Worm (Caenorhabditis elegans) whole organism, young adult: ENCODE data around the gene ZK177.12.

ENCODE experiments used
- B0336.3 ChIP-seq: fragments of 200-800 bp; sonication (Bioruptor generic); IDR thresholded peaks from 2 replicates; pipeline ENCODE4 v1.3.6; 2022; ENCODE audit warnings: missing genetic modification characterization, missing compliant biosample characterization
- C17E4.6 ChIP-seq: fragments of 200-800 bp; sonication (Bioruptor generic); IDR thresholded peaks from 2 replicates; pipeline ENCODE4 v1.3.6; 2022; ENCODE audit warnings: missing genetic modification reagents, missing genetic modification characterization, missing compliant biosample characterization
- D2030.7 ChIP-seq: fragments of 200-800 bp; sonication (Bioruptor generic); IDR thresholded peaks from 2 replicates; pipeline ENCODE4 v1.3.6; 2022; ENCODE audit warnings: missing genetic modification reagents, missing genetic modification characterization, missing compliant biosample characterization
- F23B12.7 ChIP-seq: sonication (generic microtip); optimal IDR thresholded peaks from 2 replicates; lab custom pipeline; 2017; ENCODE audit warnings: missing genetic modification characterization, mild to moderate bottlenecking, missing compliant biosample characterization, antibody characterized with exemption, moderate library complexity; ENCODE audit not compliant: insufficient read depth
- F33H1.4 ChIP-seq: fragments of 200-800 bp; sonication (Bioruptor generic); IDR thresholded peaks from 2 replicates; pipeline ENCODE4 v1.3.6; 2022; ENCODE audit warnings: missing genetic modification reagents, missing genetic modification characterization, missing compliant biosample characterization
- F57A8.1 ChIP-seq: fragments of 200-800 bp; sonication (Bioruptor generic); optimal IDR thresholded peaks from 2 replicates; lab custom pipeline; 2018; ENCODE audit warnings: mild to moderate bottlenecking, missing genetic modification characterization, moderate library complexity, missing compliant biosample characterization
- K11D2.4 ChIP-seq: fragments of 200-800 bp; sonication (Bioruptor generic); IDR thresholded peaks from 2 replicates; pipeline ENCODE4 v1.3.6; 2022; ENCODE audit warnings: missing genetic modification reagents, missing genetic modification characterization, missing compliant biosample characterization
- T26A5.8 ChIP-seq: sonication (generic microtip); optimal IDR thresholded peaks from 2 replicates; lab custom pipeline; 2016; ENCODE audit warnings: missing genetic modification characterization, missing compliant biosample characterization
- Y53G8AR.9 ChIP-seq: fragments of 200-800 bp; sonication (Bioruptor generic); conservative IDR thresholded peaks from 2 replicates; pipeline ENCODE4 v1.3.6; 2022; ENCODE audit warnings: missing genetic modification reagents, missing genetic modification characterization, missing compliant biosample characterization
- Y56A3A.18 ChIP-seq: fragments of 200-800 bp; sonication (Bioruptor generic); IDR thresholded peaks from 2 replicates; pipeline ENCODE4 v1.3.6; 2022; ENCODE audit warnings: missing genetic modification reagents, missing genetic modification characterization, missing compliant biosample characterization
- ZK185.1 ChIP-seq: sonication (generic microtip); optimal IDR thresholded peaks from 2 replicates; lab custom pipeline; 2016; ENCODE audit warnings: mild to moderate bottlenecking, missing genetic modification characterization, missing compliant biosample characterization; ENCODE audit not compliant: poor library complexity, severe bottlenecking
- akir-1 ChIP-seq: fragments of 200-800 bp; sonication (Bioruptor generic); optimal IDR thresholded peaks from 2 replicates; lab custom pipeline; 2018; ENCODE audit warnings: mild to moderate bottlenecking, missing genetic modification characterization, moderate library complexity, missing compliant biosample characterization
- aptf-2 ChIP-seq: fragments of 200-800 bp; sonication (Bioruptor generic); conservative IDR thresholded peaks from 2 replicates; pipeline ENCODE4 v1.3.6; 2022; ENCODE audit warnings: missing genetic modification reagents, missing genetic modification characterization, missing compliant biosample characterization
- atf-7 ChIP-seq: sonication (generic microtip); optimal IDR thresholded peaks from 2 replicates; lab custom pipeline; 2017; ENCODE audit warnings: mild to moderate bottlenecking, missing genetic modification characterization, missing compliant biosample characterization
- athp-1 ChIP-seq: sonication (generic microtip); optimal IDR thresholded peaks from 2 replicates; lab custom pipeline; 2017; ENCODE audit warnings: mild to moderate bottlenecking, missing genetic modification characterization, missing compliant biosample characterization
- cebp-1 ChIP-seq, 2 experiments: fragments of 200-800 bp in 1 of 2; sonication (Bioruptor generic) in 1 of 2; sonication (generic microtip) in 1 of 2; IDR thresholded peaks in 1 of 2; optimal IDR thresholded peaks in 1 of 2; 2 replicates each; pipeline versions ENCODE4 v1.3.6 to Lab custom; 2017 to 2022; ENCODE audit warnings: missing compliant biosample characterization in 2 of 2, missing genetic modification characterization in 2 of 2, mild to moderate bottlenecking in 1 of 2, missing genetic modification reagents in 1 of 2, moderate library complexity in 1 of 2
- cebp-2 ChIP-seq: fragments of 200-800 bp; sonication (Bioruptor generic); IDR thresholded peaks from 2 replicates; pipeline ENCODE4 v1.3.6; 2022; ENCODE audit warnings: missing genetic modification characterization, missing compliant biosample characterization
- ceh-79 ChIP-seq: sonication (generic microtip); optimal IDR thresholded peaks from 2 replicates; lab custom pipeline; 2017; ENCODE audit warnings: mild to moderate bottlenecking, missing genetic modification characterization, missing compliant biosample characterization
- ceh-91 ChIP-seq: fragments of 200-800 bp; sonication (Bioruptor generic); IDR thresholded peaks from 2 replicates; pipeline ENCODE4 v1.3.6; 2022; ENCODE audit warnings: missing genetic modification reagents, missing genetic modification characterization, missing compliant biosample characterization
- dpff-1 ChIP-seq: sonication (generic microtip); optimal IDR thresholded peaks from 2 replicates; lab custom pipeline; 2017; ENCODE audit warnings: mild to moderate bottlenecking, missing genetic modification characterization, missing compliant biosample characterization
- dpl-1 ChIP-seq: fragments of 150-350 bp; optimal IDR thresholded peaks from 2 replicates; lab custom pipeline; 2014; ENCODE audit warnings: missing biosample characterization, missing genetic modification reagents, missing genetic modification characterization
- egl-18 ChIP-seq: fragments of 200-800 bp; sonication (Bioruptor generic); IDR thresholded peaks from 2 replicates; pipeline ENCODE4 v1.3.6; 2022; ENCODE audit warnings: missing genetic modification reagents, missing genetic modification characterization, missing compliant biosample characterization
- egl-44 ChIP-seq: fragments of 200-800 bp; sonication (Bioruptor generic); IDR thresholded peaks from 2 replicates; pipeline ENCODE4 v1.3.6; 2022; ENCODE audit warnings: missing genetic modification reagents, missing genetic modification characterization, missing compliant biosample characterization
- ets-4 ChIP-seq: fragments of 200-800 bp; sonication (Bioruptor generic); optimal IDR thresholded peaks from 2 replicates; lab custom pipeline; 2018; ENCODE audit warnings: mild to moderate bottlenecking, missing genetic modification characterization, missing compliant biosample characterization
- fkh-3 ChIP-seq: sonication (generic microtip); optimal IDR thresholded peaks from 2 replicates; lab custom pipeline; 2016; ENCODE audit warnings: mild to moderate bottlenecking, missing genetic modification characterization, missing compliant biosample characterization
- hmg-1.2 ChIP-seq: fragments of 200-800 bp; sonication (Bioruptor generic); IDR thresholded peaks from 2 replicates; pipeline ENCODE4 v1.3.6; 2022; ENCODE audit warnings: missing genetic modification reagents, missing genetic modification characterization, missing compliant biosample characterization
- hmg-20 ChIP-seq: fragments of 200-800 bp; sonication (Bioruptor generic); IDR thresholded peaks from 2 replicates; pipeline ENCODE4 v1.3.6; 2022; ENCODE audit warnings: missing genetic modification reagents, missing genetic modification characterization, missing compliant biosample characterization
- hrde-1 ChIP-seq: sonication (generic microtip); optimal IDR thresholded peaks from 2 replicates; lab custom pipeline; 2016; ENCODE audit warnings: missing genetic modification characterization, mild to moderate bottlenecking, missing compliant biosample characterization, moderate library complexity, missing genotype, missing genetic modification reagents, borderline replicate concordance
- lag-1 ChIP-seq: fragments of 200-800 bp; sonication (Bioruptor generic); IDR thresholded peaks from 2 replicates; pipeline ENCODE4 v1.3.6; 2022; ENCODE audit warnings: missing genetic modification reagents, missing genetic modification characterization, missing compliant biosample characterization
- let-607 ChIP-seq, 2 experiments: fragments of 200-800 bp in 1 of 2; sonication (Bioruptor generic) in 1 of 2; sonication (generic microtip) in 1 of 2; optimal IDR thresholded peaks; 2 replicates each; lab custom pipeline; 2016 to 2018; ENCODE audit warnings: mild to moderate bottlenecking in 2 of 2, missing compliant biosample characterization in 2 of 2, missing genetic modification characterization in 2 of 2, moderate library complexity in 2 of 2, missing genotype in 1 of 2
- lin-54 ChIP-seq: fragments of 200-800 bp; sonication (Bioruptor generic); optimal IDR thresholded peaks from 2 replicates; lab custom pipeline; 2018; ENCODE audit warnings: mild to moderate bottlenecking, missing genetic modification characterization, missing compliant biosample characterization
- madf-10 ChIP-seq: sonication (generic microtip); optimal IDR thresholded peaks from 2 replicates; lab custom pipeline; 2016; ENCODE audit warnings: mild to moderate bottlenecking, missing genetic modification characterization, missing compliant biosample characterization
- nhr-179 ChIP-seq: sonication (generic microtip); optimal IDR thresholded peaks from 2 replicates; lab custom pipeline; 2016; ENCODE audit warnings: mild to moderate bottlenecking, missing genetic modification characterization, missing compliant biosample characterization
- nhr-27 ChIP-seq: fragments of 200-800 bp; sonication (Bioruptor generic); optimal IDR thresholded peaks from 2 replicates; lab custom pipeline; 2018; ENCODE audit warnings: mild to moderate bottlenecking, missing genetic modification characterization, moderate library complexity, missing compliant biosample characterization
- pbrm-1 ChIP-seq: fragments of 200-800 bp; sonication (Bioruptor generic); IDR thresholded peaks from 2 replicates; pipeline ENCODE4 v1.3.6; 2022; ENCODE audit warnings: missing genetic modification reagents, missing genetic modification characterization, missing compliant biosample characterization
- rcor-1 ChIP-seq: fragments of 200-800 bp; sonication (Bioruptor generic); IDR thresholded peaks from 2 replicates; pipeline ENCODE4 v1.3.6; 2022; ENCODE audit warnings: missing genetic modification reagents, missing genetic modification characterization, missing compliant biosample characterization
- repo-1 ChIP-seq: sonication (generic microtip); optimal IDR thresholded peaks from 2 replicates; lab custom pipeline; 2017; ENCODE audit warnings: mild to moderate bottlenecking, missing genetic modification characterization, missing compliant biosample characterization
- sdz-38 ChIP-seq: sonication (generic microtip); optimal IDR thresholded peaks from 2 replicates; lab custom pipeline; 2016; ENCODE audit warnings: missing genotype, missing genetic modification characterization, missing compliant biosample characterization
- snpc-1.1 ChIP-seq: sonication (generic microtip); optimal IDR thresholded peaks from 2 replicates; lab custom pipeline; 2017; ENCODE audit warnings: missing genetic modification characterization, mild to moderate bottlenecking, missing compliant biosample characterization, antibody characterized with exemption, moderate library complexity, missing genotype, missing genetic modification reagents; ENCODE audit not compliant: insufficient read depth
- snpc-4 ChIP-seq, 5 experiments: fragments of 150-350 bp in 1 of 5; sonication (generic microtip) in 4 of 5; optimal IDR thresholded peaks; 2 replicates each; lab custom pipeline; 2014 to 2018; ENCODE audit warnings: missing genetic modification characterization in 5 of 5, missing biosample characterization in 3 of 5, antibody characterized with exemption in 2 of 5, mild to moderate bottlenecking in 2 of 5, missing compliant biosample characterization in 2 of 5, missing genotype in 2 of 5, moderate library complexity in 2 of 5, missing genetic modification reagents in 1 of 5
- somi-1 ChIP-seq: fragments of 200-800 bp; sonication (Bioruptor generic); optimal IDR thresholded peaks from 2 replicates; lab custom pipeline; 2018; ENCODE audit warnings: mild to moderate bottlenecking, missing genetic modification characterization, missing compliant biosample characterization
- tlf-1 ChIP-seq: fragments of 200-800 bp; sonication (Bioruptor generic); optimal IDR thresholded peaks from 2 replicates; lab custom pipeline; 2018; ENCODE audit warnings: mild to moderate bottlenecking, missing genetic modification characterization, missing compliant biosample characterization
- unc-130 ChIP-seq: sonication (generic microtip); optimal IDR thresholded peaks from 2 replicates; lab custom pipeline; 2016; ENCODE audit warnings: missing genetic modification reagents, missing genetic modification characterization, missing compliant biosample characterization
- unc-62 ChIP-seq: fragments of 150-350 bp; optimal IDR thresholded peaks from 2 replicates; lab custom pipeline; 2014; ENCODE audit warnings: missing biosample characterization, missing genetic modification reagents, missing genetic modification characterization
- xnd-1 ChIP-seq: sonication (generic microtip); optimal IDR thresholded peaks from 2 replicates; lab custom pipeline; 2016; ENCODE audit warnings: missing genotype, missing genetic modification reagents, missing genetic modification characterization, missing compliant biosample characterization
- ztf-28 ChIP-seq: fragments of 200-800 bp; sonication (Bioruptor generic); IDR thresholded peaks from 2 replicates; pipeline ENCODE4 v1.3.6; 2022; ENCODE audit warnings: missing genetic modification reagents, missing genetic modification characterization, missing compliant biosample characterization

The ZK177.12 gene

DNA sequence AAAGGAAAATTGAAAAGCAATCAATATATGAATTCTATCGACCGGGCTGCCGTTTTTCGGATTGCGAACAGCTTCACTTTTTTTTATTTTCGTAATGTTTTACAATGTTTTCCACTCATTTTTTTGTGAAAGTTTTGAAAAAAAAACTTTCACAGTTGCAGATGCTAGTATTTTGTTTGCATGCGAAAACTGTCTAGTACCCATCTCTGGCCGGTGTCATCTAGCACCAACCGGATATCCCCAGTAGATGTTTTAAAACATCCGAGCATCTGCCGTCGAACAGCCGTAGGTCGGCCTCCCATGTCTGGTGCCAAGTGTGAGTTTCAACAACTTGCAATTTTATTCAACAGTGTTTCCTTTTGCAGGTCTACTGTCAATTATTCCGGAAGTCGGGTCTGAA is at the start of gene ZK177.12:
TSS of gene ZK177.12 (plus strand) at position 301 of the 400 bp plus-strand sequence.
- TF ChIP-seq F57A8.1, result no peak
- no peak for TF ChIP-seq C17E4.6
- no peak for TF ChIP-seq ceh-79
- no peak for TF ChIP-seq unc-130 (GFP tag; lab: Kevin White, UChicago)
- TF ChIP-seq somi-1 (GFP tag; lab: Kevin White, UChicago), result no peak
- TF ChIP-seq let-607 (tag; optimal IDR thresholded peaks at IDR 0.05; lab: Kevin White, UChicago), result no peak
- TF ChIP-seq dpl-1, result no peak
- no peak for TF ChIP-seq repo-1
- no peak for TF ChIP-seq Y53G8AR.9 (GFP tag; lab: Robert Waterston, UW)
- no peak for TF ChIP-seq snpc-4 (GFP tag; optimal IDR thresholded peaks at IDR 0.05; lab: Kevin White, UChicago)
- no peak for TF ChIP-seq snpc-4 (tag; optimal IDR thresholded peaks at IDR 0.05; lab: Kevin White, UChicago)
- no peak for TF ChIP-seq ZK185.1
- no peak for TF ChIP-seq T26A5.8 (tag; lab: Kevin White, UChicago)
- TF ChIP-seq lin-54, result no peak
- TF ChIP-seq lag-1, result no peak

DNA sequence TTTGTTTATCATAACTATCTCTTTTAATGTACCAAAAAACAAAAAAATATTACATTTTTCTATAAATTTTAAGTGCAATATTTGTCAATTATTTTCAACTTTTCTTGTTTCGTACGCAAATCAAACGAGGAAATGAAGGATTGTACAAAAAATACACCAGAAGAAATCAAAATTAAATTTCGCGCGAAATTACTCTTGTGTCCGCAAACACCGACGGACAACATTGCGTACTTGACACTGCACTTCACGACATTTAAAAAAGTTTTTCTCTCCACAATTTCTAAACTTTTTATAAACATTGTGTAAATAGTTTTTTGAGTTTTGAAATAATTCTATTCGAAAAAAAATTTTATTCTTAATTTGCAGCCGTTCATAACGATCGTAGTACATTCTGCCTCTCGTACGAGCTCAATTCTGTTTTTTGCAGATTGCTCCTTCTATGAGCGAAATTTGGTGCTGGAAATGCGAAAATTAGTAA is 47.5 kb upstream of the ZK177.12 start, which contains the start of gene mrps-16:
TSS of gene mrps-16 (plus strand) at position 428 of the 478 bp plus-strand sequence.
- peak; percentile 55; the same call in 1 of the 2 replicates for TF ChIP-seq D2030.7 (GFP tag; lab: Robert Waterston, UW)
- peak; percentile 42 for TF ChIP-seq F33H1.4
- TF ChIP-seq cebp-1 (GFP tag; IDR thresholded peaks at IDR 0.05; lab: Robert Waterston, UW), result no peak
- TF ChIP-seq cebp-1 (tag; optimal IDR thresholded peaks at IDR 0.05; lab: Kevin White, UChicago), result peak; percentile 28
- no peak for TF ChIP-seq egl-44 (GFP tag; lab: Robert Waterston, UW)
- TF ChIP-seq ceh-91 (GFP tag; lab: Robert Waterston, UW), result 0 out of 2 replicates have a peak, but pooled peaks have one; percentile 17
- no peak for TF ChIP-seq B0336.3
- TF ChIP-seq athp-1 (tag; lab: Kevin White, UChicago), result no peak
- TF ChIP-seq xnd-1 (tag; lab: Kevin White, UChicago), result peak; percentile 18
- no peak for TF ChIP-seq Y56A3A.18 (GFP tag; lab: Robert Waterston, UW)
- TF ChIP-seq atf-7 (tag; lab: Kevin White, UChicago), result no peak
- TF ChIP-seq ets-4 (GFP tag; lab: Kevin White, UChicago), result no peak
- no peak for TF ChIP-seq hrde-1 (tag; lab: Kevin White, UChicago)
- no peak for TF ChIP-seq K11D2.4
- TF ChIP-seq fkh-3, result no peak
- TF ChIP-seq unc-130 (GFP tag; lab: Kevin White, UChicago), result no peak
- TF ChIP-seq ceh-79, result no peak
- no peak for TF ChIP-seq akir-1 (GFP tag; lab: Kevin White, UChicago)
- TF ChIP-seq sdz-38, result no peak
- TF ChIP-seq hmg-20 (GFP tag; lab: Robert Waterston, UW), result no peak
- peak; percentile 17 for TF ChIP-seq snpc-1.1 (tag; lab: Kevin White, UChicago)
- no peak for TF ChIP-seq madf-10
- no peak for TF ChIP-seq dpff-1 (tag; lab: Kevin White, UChicago)
- no peak for TF ChIP-seq nhr-179
- TF ChIP-seq unc-62, result no peak
- TF ChIP-seq egl-18 (GFP tag; lab: Robert Waterston, UW), result no peak
- TF ChIP-seq F23B12.7, result no peak
- no peak for TF ChIP-seq rcor-1 (GFP tag; lab: Robert Waterston, UW)
- TF ChIP-seq somi-1 (GFP tag; lab: Kevin White, UChicago), result no peak
- 0 out of 2 replicates have a peak, but pooled peaks have one; percentile 19 for TF ChIP-seq pbrm-1 (GFP tag; lab: Robert Waterston, UW)
- no peak for TF ChIP-seq nhr-27 (tag; lab: Kevin White, UChicago)
- TF ChIP-seq dpl-1, result peak; percentile 71
- TF ChIP-seq tlf-1 (GFP tag; lab: Kevin White, UChicago), result no peak
- no peak for TF ChIP-seq ztf-28 (GFP tag; lab: Robert Waterston, UW)
- no peak for TF ChIP-seq cebp-2 (GFP tag; lab: Robert Waterston, UW)
- peak; percentile 31; the same call in 1 of the 2 replicates for TF ChIP-seq hmg-1.2 (GFP tag; lab: Robert Waterston, UW)
- TF ChIP-seq aptf-2 (GFP tag; lab: Robert Waterston, UW), result no peak
